Worm (Caenorhabditis elegans) whole organism, early embryonic: ENCODE measurements around the gene F53F4.18.
A peak's percentile ranks its signal among the peaks of the same experiment; 100 is the strongest.

Experiments used
- B0310.2 ChIP-seq: sonication (generic microtip); optimal IDR thresholded peaks from 2 replicates; lab custom pipeline; 2016; ENCODE audit warnings: mild to moderate bottlenecking, missing genetic modification characterization, missing compliant biosample characterization
- F13C5.2 ChIP-seq: sonication (generic microtip); optimal IDR thresholded peaks from 2 replicates; lab custom pipeline; 2017; ENCODE audit warnings: mild to moderate bottlenecking, missing genetic modification characterization, inconsistent platforms, missing compliant biosample characterization
- aly-1 ChIP-seq: sonication (generic microtip); optimal IDR thresholded peaks from 2 replicates; lab custom pipeline; 2016; ENCODE audit warnings: missing genetic modification characterization, missing compliant biosample characterization
- ama-1 ChIP-seq: fragments of 150-350 bp; optimal IDR thresholded peaks from 2 replicates; lab custom pipeline; 2014
- ceh-13 ChIP-seq: fragments of 200-800 bp; sonication (Bioruptor generic); optimal IDR thresholded peaks from 2 replicates; lab custom pipeline; 2018; ENCODE audit warnings: mild to moderate bottlenecking, missing genetic modification characterization, missing compliant biosample characterization
- ceh-36 ChIP-seq: sonication (generic microtip); optimal IDR thresholded peaks from 2 replicates; lab custom pipeline; 2016; ENCODE audit warnings: missing genetic modification characterization, inconsistent platforms, missing compliant biosample characterization
- ets-7 ChIP-seq: sonication (generic microtip); optimal IDR thresholded peaks from 2 replicates; lab custom pipeline; 2016; ENCODE audit warnings: missing genotype, missing genetic modification characterization, missing compliant biosample characterization
- flt-1 ChIP-seq: fragments of 200-800 bp; sonication (Bioruptor generic); IDR thresholded peaks from 2 replicates; pipeline ENCODE4 v1.3.6; 2022; ENCODE audit warnings: missing genetic modification characterization, missing compliant biosample characterization
- hmbx-1 ChIP-seq: sonication (generic microtip); optimal IDR thresholded peaks from 2 replicates; lab custom pipeline; 2016; ENCODE audit warnings: mild to moderate bottlenecking, missing genetic modification characterization, missing compliant biosample characterization
- hmg-4 ChIP-seq: fragments of 200-800 bp; sonication (Bioruptor generic); optimal IDR thresholded peaks from 2 replicates; lab custom pipeline; 2018; ENCODE audit warnings: mild to moderate bottlenecking, missing genetic modification characterization, missing compliant biosample characterization
- hnd-1 ChIP-seq: sonication (generic microtip); optimal IDR thresholded peaks from 2 replicates; lab custom pipeline; 2016; ENCODE audit warnings: missing genetic modification characterization, missing compliant biosample characterization
- pes-1 ChIP-seq: fragments of 200-800 bp; sonication (Bioruptor generic); IDR thresholded peaks from 2 replicates; pipeline ENCODE4 v1.3.6; 2022; ENCODE audit warnings: missing genetic modification reagents, missing genetic modification characterization, missing compliant biosample characterization
- scrt-1 ChIP-seq: fragments of 200-800 bp; sonication (Bioruptor generic); IDR thresholded peaks from 2 replicates; pipeline ENCODE4 v1.3.6; 2022; ENCODE audit warnings: missing genetic modification characterization, missing compliant biosample characterization
- sea-1 ChIP-seq: fragments of 200-800 bp; sonication (Bioruptor generic); conservative IDR thresholded peaks from 2 replicates; pipeline ENCODE4 v1.3.6; 2022; ENCODE audit warnings: missing genetic modification characterization, missing compliant biosample characterization
- tbx-11 ChIP-seq: fragments of 200-800 bp; sonication (Bioruptor generic); IDR thresholded peaks from 2 replicates; pipeline ENCODE4 v1.3.6; 2022; ENCODE audit warnings: missing genetic modification characterization, missing compliant biosample characterization
- tbx-37 ChIP-seq: fragments of 200-800 bp; sonication (Bioruptor generic); conservative IDR thresholded peaks from 2 replicates; pipeline ENCODE4 v1.3.6; 2022; ENCODE audit warnings: missing genetic modification reagents, missing genetic modification characterization, missing compliant biosample characterization
- tra-4 ChIP-seq: sonication (generic microtip); optimal IDR thresholded peaks from 2 replicates; lab custom pipeline; 2017; ENCODE audit warnings: missing genetic modification characterization, missing compliant biosample characterization

Gene F53F4.18

ce11 chrV:13589494-13590176 lies at the start of gene F53F4.18, which contains the start of gene F53F4.2:
F53F4.18 (plus strand) TSS chrV:13590126.
F53F4.2 (minus strand) TSS chrV:13589594.
- TF ChIP-seq B0310.2 (no peak), ceh-36 (tag; lab: Kevin White, UChicago) (no peak), scrt-1 (GFP tag; lab: Robert Waterston, UW) (no peak)

ce11 chrV:13551601-13552000 lies 38.3 kb upstream of the F53F4.18 start, which contains the start of the genes C56A3.4 and C56A3.5:
C56A3.4 (minus strand) TSS chrV:13551754.
C56A3.5 (plus strand) TSS chrV:13551967.
- TF ChIP-seq ceh-13 (GFP tag; lab: Kevin White, UChicago), result no peak

ce11 chrV:13556297-13556696 lies 33.6 kb upstream of the F53F4.18 start, which contains the start of gene C56A3.6:
C56A3.6 (minus strand) TSS chrV:13556397.
- TF ChIP-seq hnd-1 (tag; lab: Kevin White, UChicago) (no peak), scrt-1 (GFP tag; lab: Robert Waterston, UW) (no peak), ama-1 (lab: Kevin White, UChicago) (no peak), tbx-37 (no peak), hmbx-1 (tag; lab: Kevin White, UChicago) (no peak), F13C5.2 (no peak), pes-1 (GFP tag; lab: Robert Waterston, UW) (no peak), hmg-4 (no peak)

ce11 chrV:13556746-13557145 lies 33.2 kb upstream of the F53F4.18 start, which contains the start of gene cav-2:
cav-2 (plus strand) TSS chrV:13557104.
- no peak for TF ChIP-seq hmbx-1 (tag; lab: Kevin White, UChicago)
- TF ChIP-seq hmg-4, result no peak
- no peak; the same call in 1 of the 2 replicates for TF ChIP-seq pes-1 (GFP tag; lab: Robert Waterston, UW)
- TF ChIP-seq tbx-37, result peak; percentile 63
- TF ChIP-seq tra-4 (tag; lab: Kevin White, UChicago), result no peak
- TF ChIP-seq scrt-1 (GFP tag; lab: Robert Waterston, UW), result peak; percentile 52; the same call in 1 of the 2 replicates
- TF ChIP-seq hnd-1 (tag; lab: Kevin White, UChicago), result no peak
- TF ChIP-seq tbx-11 (GFP tag; lab: Robert Waterston, UW), result no peak

ce11 chrV:13559978-13560377 lies 29.9 kb upstream of the F53F4.18 start, which contains the start of gene C56A3.8:
C56A3.8 (plus strand) TSS chrV:13560278.
- no peak for TF ChIP-seq ceh-36 (tag; lab: Kevin White, UChicago)
- no peak for TF ChIP-seq ceh-13 (GFP tag; lab: Kevin White, UChicago)
- no peak for TF ChIP-seq tra-4 (tag; lab: Kevin White, UChicago)
- TF ChIP-seq hnd-1 (tag; lab: Kevin White, UChicago), result no peak
- no peak for TF ChIP-seq flt-1 (GFP tag; lab: Robert Waterston, UW)
- no peak for TF ChIP-seq sea-1
- no peak for TF ChIP-seq tbx-37
- no peak for TF ChIP-seq B0310.2
- TF ChIP-seq hmg-4, result no peak
- TF ChIP-seq pes-1 (GFP tag; lab: Robert Waterston, UW), result no peak
- no peak for TF ChIP-seq scrt-1 (GFP tag; lab: Robert Waterston, UW)
- TF ChIP-seq hmbx-1 (tag; lab: Kevin White, UChicago), result no peak
- no peak for TF ChIP-seq tbx-11 (GFP tag; lab: Robert Waterston, UW)
- no peak for TF ChIP-seq aly-1 (tag; lab: Kevin White, UChicago)
- no peak for TF ChIP-seq ama-1 (lab: Kevin White, UChicago)
- no peak for TF ChIP-seq F13C5.2
- TF ChIP-seq ets-7 (tag; lab: Kevin White, UChicago), result no peak

- TF ChIP-seq hmbx-1 (tag; lab: Kevin White, UChicago) (no peak), ets-7 (tag; lab: Kevin White, UChicago) (no peak), ceh-13 (GFP tag; lab: Kevin White, UChicago) (no peak), aly-1 (tag; lab: Kevin White, UChicago) (no peak), ama-1 (lab: Kevin White, UChicago) (no peak), hmg-4 (no peak)
Observed at ce11 chrV:13562748-13563147, 27.2 kb upstream of the F53F4.18 start.

ce11 chrV:13563841-13564240 lies 26.1 kb upstream of the F53F4.18 start, which contains the start of gene grl-17:
grl-17 (minus strand) TSS chrV:13563941.
- TF ChIP-seq tbx-11 (GFP tag; lab: Robert Waterston, UW), result no peak
- no peak for TF ChIP-seq sea-1
- TF ChIP-seq B0310.2, result no peak
- no peak for TF ChIP-seq tbx-37
- TF ChIP-seq hmg-4, result no peak
- TF ChIP-seq F13C5.2, result no peak

- TF ChIP-seq F13C5.2 (no peak), sea-1 (no peak), flt-1 (GFP tag; lab: Robert Waterston, UW) (no peak), aly-1 (tag; lab: Kevin White, UChicago) (no peak), tbx-11 (GFP tag; lab: Robert Waterston, UW) (no peak), pes-1 (GFP tag; lab: Robert Waterston, UW) (no peak), ceh-36 (tag; lab: Kevin White, UChicago) (no peak), B0310.2 (no peak), ama-1 (lab: Kevin White, UChicago) (no peak)
Observed at ce11 chrV:13565197-13565596, 24.7 kb upstream of the F53F4.18 start.
